In genomic region chr2L:10495495-10495894, dm6 we compare ENCODE assay signal across 2 fruit fly cellular contexts.
TF ChIP-seq lines count a peak whose summit lies in the region.

No protein-coding gene starts in this region.

- TF ChIP-seq CTCF in whole organism, embryonic (GFP tag; optimal IDR thresholded peaks at IDR 0.05; lab: Kevin White, UChicago): no peak

TF ChIP-seq in whole organism, embryonic, 481 proteins besides CTCF, POLR2A, EP300 and RAD21:
- TF ChIP-seq CG13123 (GFP tag; optimal IDR thresholded peaks at IDR 0.05; lab: Kevin White, UChicago) (no peak), Asciz (GFP tag; optimal IDR thresholded peaks at IDR 0.05; lab: Kevin White, UChicago) (peak; percentile 40), sens (GFP tag; lab: Kevin White, UChicago) (peak; percentile 63)
TF ChIP-seq in whole organism, embryonic: peak in this region for 2.

TF ChIP-seq in whole organism, prepupa, 60 proteins besides CTCF, POLR2A, EP300 and RAD21:
- peak; percentile 57 for TF ChIP-seq fkh (GFP tag; optimal IDR thresholded peaks at IDR 0.05; lab: Kevin White, UChicago)
- TF ChIP-seq Sox14 (GFP tag; optimal IDR thresholded peaks at IDR 0.05; lab: Kevin White, UChicago): no peak
